Worm (Caenorhabditis elegans) whole organism, L1 larva: ENCODE measurements around the gene pdi-1.

ENCODE experiments used
- aha-1 ChIP-seq: fragments of 150-350 bp; optimal IDR thresholded peaks from 2 replicates; lab custom pipeline; 2014; ENCODE audit warnings: missing biosample characterization, missing genetic modification characterization
- aly-2 ChIP-seq: fragments of 150-350 bp; optimal IDR thresholded peaks from 2 replicates; lab custom pipeline; 2014; ENCODE audit warnings: missing biosample characterization, missing genetic modification characterization
- lin-15B ChIP-seq: fragments of 150-350 bp; sonication (generic microtip); optimal IDR thresholded peaks from 3 replicates; lab custom pipeline; 2014; ENCODE audit warnings: missing biosample characterization, missing genetic modification characterization
- lir-3 ChIP-seq: sonication (generic microtip); optimal IDR thresholded peaks from 2 replicates; lab custom pipeline; 2016; ENCODE audit warnings: mild to moderate bottlenecking, missing genetic modification characterization, moderate library complexity, missing compliant biosample characterization; ENCODE audit not compliant: poor library complexity
- nhr-20 ChIP-seq: sonication (generic microtip); optimal IDR thresholded peaks from 2 replicates; lab custom pipeline; 2016; ENCODE audit warnings: mild to moderate bottlenecking, missing genetic modification characterization, missing compliant biosample characterization
- sup-37 ChIP-seq: fragments of 200-800 bp; sonication (Bioruptor generic); optimal IDR thresholded peaks from 2 replicates; lab custom pipeline; 2018; ENCODE audit warnings: mild to moderate bottlenecking, missing genetic modification characterization, missing compliant biosample characterization
- unc-86 ChIP-seq: sonication (generic microtip); optimal IDR thresholded peaks from 2 replicates; lab custom pipeline; 2016; ENCODE audit warnings: missing genetic modification characterization, missing compliant biosample characterization
- zag-1 ChIP-seq: fragments of 150-350 bp; optimal IDR thresholded peaks from 2 replicates; lab custom pipeline; 2014; ENCODE audit warnings: missing biosample characterization, missing genetic modification characterization
- zip-4 ChIP-seq: fragments of 200-800 bp; sonication (Bioruptor generic); optimal IDR thresholded peaks from 2 replicates; lab custom pipeline; 2018; ENCODE audit warnings: mild to moderate bottlenecking, missing genetic modification characterization, moderate library complexity, missing compliant biosample characterization

ce11 chrIII:3738331-3738730, 37.1 kb upstream of the pdi-1 start:
- TF ChIP-seq lir-3 (tag; lab: Kevin White, UChicago) (no peak), unc-86 (no peak), zag-1 (tag; lab: Kevin White, UChicago) (no peak), aly-2 (tag; lab: Kevin White, UChicago) (no peak), lin-15B (no peak), sup-37 (GFP tag; lab: Kevin White, UChicago) (no peak), zip-4 (no peak), aha-1 (no peak), nhr-20 (no peak)
